Fruit fly (Drosophila melanogaster) whole organism, adult: ENCODE data around the gene FucTD.

ENCODE experiments used
- CG1620 ChIP-seq: fragments of 200-800 bp; sonication (Bioruptor generic); optimal IDR thresholded peaks from 2 replicates; lab custom pipeline; 2016; ENCODE audit warnings: missing biosample characterization, missing genetic modification characterization
- CG5204 ChIP-seq: fragments of 200-800 bp; sonication (Bioruptor generic); optimal IDR thresholded peaks from 2 replicates; lab custom pipeline; 2016; ENCODE audit warnings: missing biosample characterization, missing genetic modification characterization
- Hr96 ChIP-seq: fragments of 200-800 bp; sonication (Bioruptor generic); optimal IDR thresholded peaks from 2 replicates; lab custom pipeline; 2016; ENCODE audit warnings: missing biosample characterization, missing genetic modification characterization
- Mnt ChIP-seq: fragments of 200-800 bp; sonication (Bioruptor generic); optimal IDR thresholded peaks from 2 replicates; lab custom pipeline; 2016; ENCODE audit warnings: missing biosample characterization, mild to moderate bottlenecking, missing genetic modification characterization

DNA sequence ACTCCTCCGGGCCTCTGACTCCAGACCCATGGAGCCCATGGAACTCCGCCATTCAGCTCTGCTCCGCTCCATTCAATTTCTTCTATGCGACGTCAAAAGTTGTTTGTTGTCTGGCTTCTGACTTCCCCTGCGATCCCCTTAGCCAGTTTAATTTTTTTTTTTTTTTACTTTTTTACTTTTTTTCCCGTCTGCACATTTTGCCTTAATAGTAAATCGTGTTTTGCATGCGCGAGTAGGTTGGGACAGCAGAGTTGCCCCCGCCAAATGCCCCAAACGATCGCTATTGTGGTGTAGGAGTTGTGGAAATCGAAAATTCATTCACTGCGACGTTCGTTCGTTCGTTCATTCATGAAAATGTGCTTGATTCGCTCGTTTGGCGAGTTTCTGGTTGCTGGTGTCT is 25.0 kb downstream of the FucTD start:
- TF ChIP-seq Hr96: no peak
- TF ChIP-seq CG5204: no peak
- no peak for TF ChIP-seq CG1620
- no peak for TF ChIP-seq Mnt (GFP tag; lab: Kevin White, UChicago)
